Fruit fly (Drosophila melanogaster): ENCODE measurements around the gene CG7920.

Gene CG7920

dm6 chr3R:30013909-30014308 lies 1.2 kb downstream of the CG7920 start:
- TF ChIP-seq CG4496 (GFP tag; IDR thresholded peaks at IDR 0.05) = peak; percentile 54; the same call in 1 of the 3 replicates
- TF ChIP-seq CG14655 (GFP tag; optimal IDR thresholded peaks at IDR 0.05) = peak; percentile 58
- TF ChIP-seq CG12605 (GFP tag; IDR thresholded peaks at IDR 0.05) = peak; percentile 87
- no peak for TF ChIP-seq D1 (tag; optimal IDR thresholded peaks at IDR 0.05)
- TF ChIP-seq Pif1A (GFP tag; optimal IDR thresholded peaks at IDR 0.05) = peak; percentile 76
- peak; percentile 78 for TF ChIP-seq CG13204 (GFP tag; optimal IDR thresholded peaks at IDR 0.05)
- no peak for TF ChIP-seq rn (GFP tag; IDR thresholded peaks at IDR 0.05)
- peak; percentile 18 for TF ChIP-seq CG15710 (tag; optimal IDR thresholded peaks at IDR 0.05)
- TF ChIP-seq CG32121 (GFP tag; IDR thresholded peaks at IDR 0.05) = no peak; the same call in 1 of the 2 replicates
- no peak for TF ChIP-seq CG10348 (GFP tag; IDR thresholded peaks at IDR 0.05)
- peak; percentile 77 for TF ChIP-seq Ets98B (GFP tag; IDR thresholded peaks at IDR 0.05)
- peak; percentile 64 for TF ChIP-seq Pif1B (GFP tag; optimal IDR thresholded peaks at IDR 0.05)
- TF ChIP-seq fd96Ca (GFP tag; IDR thresholded peaks at IDR 0.05) = peak; percentile 39; the same call in 2 of the 3 replicates
- peak; percentile 23 for TF ChIP-seq CG34367 (tag; optimal IDR thresholded peaks at IDR 0.05)
- TF ChIP-seq Snoo (tag; optimal IDR thresholded peaks at IDR 0.05) = peak; percentile 3
- peak; percentile 48 for TF ChIP-seq CG8301 (tag; optimal IDR thresholded peaks at IDR 0.05)
- TF ChIP-seq CG9948 (tag; optimal IDR thresholded peaks at IDR 0.05) = no peak
- TF ChIP-seq CG8159 (tag; optimal IDR thresholded peaks at IDR 0.05) = peak; percentile 40
- peak; percentile 47 for TF ChIP-seq CG17806 (tag; optimal IDR thresholded peaks at IDR 0.05)
- TF ChIP-seq EcR (GFP tag; optimal IDR thresholded peaks at IDR 0.05) = no peak
- TF ChIP-seq gl (tag; optimal IDR thresholded peaks at IDR 0.05) = peak; percentile 94

dm6 chr3R:30012602-30013489 lies 2.2 kb downstream of the CG7920 start:
- TF ChIP-seq CG32121 (GFP tag; IDR thresholded peaks at IDR 0.05) = peak; percentile 64
- TF ChIP-seq rn (GFP tag; IDR thresholded peaks at IDR 0.05) = peak; percentile 32; the same call in 1 of the 2 replicates
- TF ChIP-seq CG14655 (GFP tag; optimal IDR thresholded peaks at IDR 0.05) = peak; percentile 58
- peak; percentile 66; the same call in 1 of the 2 replicates for TF ChIP-seq Ets98B (GFP tag; IDR thresholded peaks at IDR 0.05)
- peak; percentile 68; the same call in 2 of the 3 replicates for TF ChIP-seq fd96Ca (GFP tag; IDR thresholded peaks at IDR 0.05)
- TF ChIP-seq CG8301 (tag; optimal IDR thresholded peaks at IDR 0.05) = peak; percentile 38
- TF ChIP-seq CG4496 (GFP tag; IDR thresholded peaks at IDR 0.05) = peak; percentile 72
- TF ChIP-seq CG9948 (tag; optimal IDR thresholded peaks at IDR 0.05) = no peak
- no peak for TF ChIP-seq CG8159 (tag; optimal IDR thresholded peaks at IDR 0.05)
- TF ChIP-seq gl (tag; optimal IDR thresholded peaks at IDR 0.05) = no peak

dm6 chr3R:30009173-30009572 lies 5.9 kb downstream of the CG7920 start, which contains the start of gene CG7912:
Gene CG7912 (minus strand): TSS chr3R:30009189.
- TF ChIP-seq Snoo (tag; optimal IDR thresholded peaks at IDR 0.05) (no peak), CG8159 (tag; optimal IDR thresholded peaks at IDR 0.05) (no peak), gl (tag; optimal IDR thresholded peaks at IDR 0.05) (no peak)

- TF ChIP-seq Pif1B (GFP tag; optimal IDR thresholded peaks at IDR 0.05) = peak; percentile 53
- no peak for TF ChIP-seq Pif1A (GFP tag; optimal IDR thresholded peaks at IDR 0.05)
- TF ChIP-seq D1 (tag; optimal IDR thresholded peaks at IDR 0.05) = no peak
- no peak for TF ChIP-seq Snoo (tag; optimal IDR thresholded peaks at IDR 0.05)
- TF ChIP-seq CG8301 (tag; optimal IDR thresholded peaks at IDR 0.05) = peak; percentile 39
- peak; percentile 55; the same call in 1 of the 3 replicates for TF ChIP-seq fd96Ca (GFP tag; IDR thresholded peaks at IDR 0.05)
- peak; percentile 82 for TF ChIP-seq CG12605 (GFP tag; IDR thresholded peaks at IDR 0.05)
- peak; percentile 42 for TF ChIP-seq CG17806 (tag; optimal IDR thresholded peaks at IDR 0.05)
- TF ChIP-seq CG15710 (tag; optimal IDR thresholded peaks at IDR 0.05) = peak; percentile 45
- no peak for TF ChIP-seq CG9948 (tag; optimal IDR thresholded peaks at IDR 0.05)
- TF ChIP-seq CG34367 (tag; optimal IDR thresholded peaks at IDR 0.05) = peak; percentile 34
- TF ChIP-seq gl (tag; optimal IDR thresholded peaks at IDR 0.05) = peak; percentile 86
- TF ChIP-seq CG4496 (GFP tag; IDR thresholded peaks at IDR 0.05) = peak; percentile 87
- peak; percentile 76 for TF ChIP-seq Ets98B (GFP tag; IDR thresholded peaks at IDR 0.05)
- peak; percentile 44 for TF ChIP-seq CG8159 (tag; optimal IDR thresholded peaks at IDR 0.05)
- TF ChIP-seq EcR (GFP tag; optimal IDR thresholded peaks at IDR 0.05) = peak; percentile 60
- TF ChIP-seq CG14655 (GFP tag; optimal IDR thresholded peaks at IDR 0.05) = peak; percentile 63
- TF ChIP-seq CG32121 (GFP tag; IDR thresholded peaks at IDR 0.05) = no peak
- TF ChIP-seq rn (GFP tag; IDR thresholded peaks at IDR 0.05) = no peak
These were observed 9.6 kb downstream of the CG7920 start for dm6 chr3R:30005332-30005979.

- TF ChIP-seq Pif1B (GFP tag; optimal IDR thresholded peaks at IDR 0.05) = no peak
- TF ChIP-seq Snoo (tag; optimal IDR thresholded peaks at IDR 0.05) = peak; percentile 14
These were observed 10.4 kb downstream of the CG7920 start, which contains the start of the genes Nlp and Nph for dm6 chr3R:30004648-30005047. Gene Nlp (plus strand): TSS chr3R:30004785. Gene Nph (minus strand): TSS chr3R:30004861.

dm6 chr3R:30000286-30000685 lies 14.8 kb downstream of the CG7920 start, which contains the start of gene Tace:
Gene Tace (plus strand): TSS chr3R:30000530.
- no peak for TF ChIP-seq Snoo (tag; optimal IDR thresholded peaks at IDR 0.05)
- TF ChIP-seq CG34367 (tag; optimal IDR thresholded peaks at IDR 0.05) = no peak
